Worm (Caenorhabditis elegans) whole organism, young adult: ENCODE data around the gene lin-14.

ENCODE experiments used
- B0035.1 ChIP-seq: sonication (generic microtip); optimal IDR thresholded peaks from 2 replicates; lab custom pipeline; 2016; ENCODE audit warnings: missing genetic modification characterization, mild to moderate bottlenecking, missing compliant biosample characterization, missing genotype, missing genetic modification reagents
- C17E4.6 ChIP-seq: fragments of 200-800 bp; sonication (Bioruptor generic); IDR thresholded peaks from 2 replicates; pipeline ENCODE4 v1.3.6; 2022; ENCODE audit warnings: missing genetic modification reagents, missing genetic modification characterization, missing compliant biosample characterization
- F33H1.4 ChIP-seq: fragments of 200-800 bp; sonication (Bioruptor generic); IDR thresholded peaks from 2 replicates; pipeline ENCODE4 v1.3.6; 2022; ENCODE audit warnings: missing genetic modification reagents, missing genetic modification characterization, missing compliant biosample characterization
- K11D2.4 ChIP-seq: fragments of 200-800 bp; sonication (Bioruptor generic); IDR thresholded peaks from 2 replicates; pipeline ENCODE4 v1.3.6; 2022; ENCODE audit warnings: missing genetic modification reagents, missing genetic modification characterization, missing compliant biosample characterization
- Y53G8AR.9 ChIP-seq: fragments of 200-800 bp; sonication (Bioruptor generic); conservative IDR thresholded peaks from 2 replicates; pipeline ENCODE4 v1.3.6; 2022; ENCODE audit warnings: missing genetic modification reagents, missing genetic modification characterization, missing compliant biosample characterization
- Y56A3A.18 ChIP-seq: fragments of 200-800 bp; sonication (Bioruptor generic); IDR thresholded peaks from 2 replicates; pipeline ENCODE4 v1.3.6; 2022; ENCODE audit warnings: missing genetic modification reagents, missing genetic modification characterization, missing compliant biosample characterization
- Y95B8A.8 ChIP-seq: fragments of 200-800 bp; sonication (Bioruptor generic); IDR thresholded peaks from 2 replicates; pipeline ENCODE4 v1.3.6; 2022; ENCODE audit warnings: missing genetic modification reagents, missing genetic modification characterization, missing compliant biosample characterization
- ama-1 ChIP-seq, 3 experiments: fragments of 150-350 bp in 1 of 3; sonication (generic microtip) in 2 of 3; optimal IDR thresholded peaks; 2 replicates each; lab custom pipeline; 2014 to 2018; ENCODE audit warnings: missing biosample characterization in 2 of 3, missing genetic modification characterization in 2 of 3, missing genetic modification reagents in 2 of 3
- atf-7 ChIP-seq: sonication (generic microtip); optimal IDR thresholded peaks from 2 replicates; lab custom pipeline; 2017; ENCODE audit warnings: mild to moderate bottlenecking, missing genetic modification characterization, missing compliant biosample characterization
- attf-3 ChIP-seq: fragments of 200-800 bp; sonication (Bioruptor generic); conservative IDR thresholded peaks from 2 replicates; pipeline ENCODE4 v1.3.6; 2022; ENCODE audit warnings: missing genetic modification reagents, missing genetic modification characterization, missing compliant biosample characterization
- attf-6 ChIP-seq: fragments of 200-800 bp; sonication (Bioruptor generic); IDR thresholded peaks from 2 replicates; pipeline ENCODE4 v1.3.6; 2022; ENCODE audit warnings: missing genetic modification reagents, missing genetic modification characterization, missing compliant biosample characterization
- bed-1 ChIP-seq: fragments of 200-800 bp; sonication (Bioruptor generic); IDR thresholded peaks from 2 replicates; pipeline ENCODE4 v1.3.6; 2022; ENCODE audit warnings: missing genetic modification reagents, missing genetic modification characterization, missing compliant biosample characterization
- ccch-3 ChIP-seq: fragments of 200-800 bp; sonication (Bioruptor generic); optimal IDR thresholded peaks from 2 replicates; lab custom pipeline; 2018; ENCODE audit warnings: mild to moderate bottlenecking, missing genetic modification characterization, missing compliant biosample characterization
- cebp-1 ChIP-seq, 2 experiments: fragments of 200-800 bp in 1 of 2; sonication (Bioruptor generic) in 1 of 2; sonication (generic microtip) in 1 of 2; IDR thresholded peaks in 1 of 2; optimal IDR thresholded peaks in 1 of 2; 2 replicates each; pipeline versions ENCODE4 v1.3.6 to Lab custom; 2017 to 2022; ENCODE audit warnings: missing compliant biosample characterization in 2 of 2, missing genetic modification characterization in 2 of 2, mild to moderate bottlenecking in 1 of 2, missing genetic modification reagents in 1 of 2, moderate library complexity in 1 of 2
- ceh-27 ChIP-seq: fragments of 200-800 bp; sonication (Bioruptor generic); optimal IDR thresholded peaks from 2 replicates; lab custom pipeline; 2018; ENCODE audit warnings: mild to moderate bottlenecking, missing genetic modification characterization, moderate library complexity, missing compliant biosample characterization
- chd-7 ChIP-seq: sonication (generic microtip); optimal IDR thresholded peaks from 2 replicates; lab custom pipeline; 2016; ENCODE audit warnings: mild to moderate bottlenecking, missing genetic modification characterization, moderate library complexity, missing compliant biosample characterization
- dpff-1 ChIP-seq: sonication (generic microtip); optimal IDR thresholded peaks from 2 replicates; lab custom pipeline; 2017; ENCODE audit warnings: mild to moderate bottlenecking, missing genetic modification characterization, missing compliant biosample characterization
- fkh-3 ChIP-seq: sonication (generic microtip); optimal IDR thresholded peaks from 2 replicates; lab custom pipeline; 2016; ENCODE audit warnings: mild to moderate bottlenecking, missing genetic modification characterization, missing compliant biosample characterization
- hlh-12 ChIP-seq: sonication (generic microtip); optimal IDR thresholded peaks from 2 replicates; lab custom pipeline; 2016; ENCODE audit warnings: missing genetic modification characterization, missing compliant biosample characterization
- hlh-26 ChIP-seq: fragments of 200-800 bp; sonication (Bioruptor generic); conservative IDR thresholded peaks from 2 replicates; pipeline ENCODE4 v1.3.6; 2022; ENCODE audit warnings: missing genetic modification reagents, missing genetic modification characterization, missing compliant biosample characterization
- hmg-1.2 ChIP-seq: fragments of 200-800 bp; sonication (Bioruptor generic); IDR thresholded peaks from 2 replicates; pipeline ENCODE4 v1.3.6; 2022; ENCODE audit warnings: missing genetic modification reagents, missing genetic modification characterization, missing compliant biosample characterization
- hsf-1 ChIP-seq: fragments of 200-800 bp; sonication (Bioruptor generic); IDR thresholded peaks from 2 replicates; pipeline ENCODE4 v1.3.6; 2022; ENCODE audit warnings: missing genetic modification reagents, missing genetic modification characterization, missing compliant biosample characterization
- lag-1 ChIP-seq: fragments of 200-800 bp; sonication (Bioruptor generic); IDR thresholded peaks from 2 replicates; pipeline ENCODE4 v1.3.6; 2022; ENCODE audit warnings: missing genetic modification reagents, missing genetic modification characterization, missing compliant biosample characterization
- let-526 ChIP-seq: fragments of 200-800 bp; sonication (Bioruptor generic); IDR thresholded peaks from 2 replicates; pipeline ENCODE4 v1.3.6; 2022; ENCODE audit warnings: missing genetic modification reagents, missing genetic modification characterization, missing compliant biosample characterization
- lin-54 ChIP-seq: fragments of 200-800 bp; sonication (Bioruptor generic); optimal IDR thresholded peaks from 2 replicates; lab custom pipeline; 2018; ENCODE audit warnings: mild to moderate bottlenecking, missing genetic modification characterization, missing compliant biosample characterization
- lir-1 ChIP-seq: fragments of 200-800 bp; sonication (Bioruptor generic); conservative IDR thresholded peaks from 2 replicates; pipeline ENCODE4 v1.3.6; 2022; ENCODE audit warnings: missing genetic modification reagents, missing genetic modification characterization, missing compliant biosample characterization
- lsy-27 ChIP-seq: sonication (generic microtip); optimal IDR thresholded peaks from 2 replicates; lab custom pipeline; 2017; ENCODE audit warnings: missing genetic modification characterization, mild to moderate bottlenecking, missing compliant biosample characterization, antibody characterized with exemption, missing genotype, borderline replicate concordance; ENCODE audit not compliant: insufficient read depth
- madf-8 ChIP-seq: fragments of 200-800 bp; sonication (Bioruptor generic); conservative IDR thresholded peaks from 2 replicates; pipeline ENCODE4 v1.3.6; 2022; ENCODE audit warnings: missing genetic modification reagents, missing genetic modification characterization, missing compliant biosample characterization
- nfya-1 ChIP-seq: sonication (generic microtip); optimal IDR thresholded peaks from 2 replicates; lab custom pipeline; 2017; ENCODE audit warnings: antibody characterized with exemption, missing compliant biosample characterization, missing genetic modification characterization, borderline replicate concordance; ENCODE audit not compliant: insufficient read depth
- nfya-2 ChIP-seq: fragments of 200-800 bp; sonication (Bioruptor generic); IDR thresholded peaks from 2 replicates; pipeline ENCODE4 v1.3.6; 2022; ENCODE audit warnings: missing genetic modification reagents, missing genetic modification characterization, missing compliant biosample characterization
- nhr-80 ChIP-seq: sonication (generic microtip); optimal IDR thresholded peaks from 2 replicates; lab custom pipeline; 2016; ENCODE audit warnings: missing genetic modification characterization, missing compliant biosample characterization
- pha-4 ChIP-seq: fragments of 150-350 bp; sonication (generic microtip); optimal IDR thresholded peaks from 2 replicates; lab custom pipeline; 2014; ENCODE audit warnings: missing biosample characterization, missing genetic modification reagents, missing genetic modification characterization
- rcor-1 ChIP-seq: fragments of 200-800 bp; sonication (Bioruptor generic); IDR thresholded peaks from 2 replicates; pipeline ENCODE4 v1.3.6; 2022; ENCODE audit warnings: missing genetic modification reagents, missing genetic modification characterization, missing compliant biosample characterization
- rpc-1 ChIP-seq, 2 experiments: fragments of 150-350 bp in 1 of 2; sonication (generic microtip) in 1 of 2; optimal IDR thresholded peaks; 2 replicates each; lab custom pipeline; 2014 to 2018; ENCODE audit warnings: missing biosample characterization in 1 of 2, missing genetic modification characterization in 1 of 2, missing genetic modification reagents in 1 of 2, missing genotype in 1 of 2
- tbp1 ChIP-seq: fragments of 200-800 bp; sonication (Bioruptor generic); optimal IDR thresholded peaks from 2 replicates; lab custom pipeline; 2018; ENCODE audit warnings: mild to moderate bottlenecking, missing genetic modification characterization, missing compliant biosample characterization
- tlf-1 ChIP-seq: fragments of 200-800 bp; sonication (Bioruptor generic); optimal IDR thresholded peaks from 2 replicates; lab custom pipeline; 2018; ENCODE audit warnings: mild to moderate bottlenecking, missing genetic modification characterization, missing compliant biosample characterization
- unc-130 ChIP-seq: sonication (generic microtip); optimal IDR thresholded peaks from 2 replicates; lab custom pipeline; 2016; ENCODE audit warnings: missing genetic modification reagents, missing genetic modification characterization, missing compliant biosample characterization
- unc-62 ChIP-seq: fragments of 150-350 bp; optimal IDR thresholded peaks from 2 replicates; lab custom pipeline; 2014; ENCODE audit warnings: missing biosample characterization, missing genetic modification reagents, missing genetic modification characterization
- ztf-22 ChIP-seq: fragments of 200-800 bp; sonication (Bioruptor generic); optimal IDR thresholded peaks from 2 replicates; lab custom pipeline; 2018; ENCODE audit warnings: mild to moderate bottlenecking, missing genetic modification characterization, moderate library complexity, missing compliant biosample characterization

The lin-14 gene

ce11 chrX:11478758-11479157 is 13.4 kb downstream of the lin-14 start:
- TF ChIP-seq cebp-1 (GFP tag; IDR thresholded peaks at IDR 0.05; lab: Robert Waterston, UW) (no peak), cebp-1 (tag; optimal IDR thresholded peaks at IDR 0.05; lab: Kevin White, UChicago) (peak; percentile 0), attf-3 (GFP tag; lab: Robert Waterston, UW) (0 out of 2 replicates have a peak, but pooled peaks have one; percentile 17), lag-1 (GFP tag; lab: Robert Waterston, UW) (no peak), madf-8 (GFP tag; lab: Robert Waterston, UW) (0 out of 2 replicates have a peak, but pooled peaks have one; percentile 17), F33H1.4 (GFP tag; lab: Robert Waterston, UW) (0 out of 2 replicates have a peak, but pooled peaks have one; percentile 14), ceh-27 (GFP tag; lab: Kevin White, UChicago) (peak; percentile 64)
- TF ChIP-seq, all 124 proteins: peak for 5

- TF ChIP-seq Y53G8AR.9 (no peak), lin-54 (GFP tag; lab: Kevin White, UChicago) (no peak), K11D2.4 (no peak), unc-130 (no peak), ccch-3 (no peak), pha-4 (tag; lab: Kevin White, UChicago) (no peak), ama-1 (optimal IDR thresholded peaks at IDR 0.05; lab: Kevin White, UChicago) (no peak), ama-1 (GFP tag; optimal IDR thresholded peaks at IDR 0.05; lab: Kevin White, UChicago) (no peak), Y95B8A.8 (no peak), nfya-2 (GFP tag; lab: Robert Waterston, UW) (no peak), attf-6 (GFP tag; lab: Robert Waterston, UW) (no peak)
Measured at ce11 chrX:11479321-11479863, 14.0 kb downstream of the lin-14 start.

DNA sequence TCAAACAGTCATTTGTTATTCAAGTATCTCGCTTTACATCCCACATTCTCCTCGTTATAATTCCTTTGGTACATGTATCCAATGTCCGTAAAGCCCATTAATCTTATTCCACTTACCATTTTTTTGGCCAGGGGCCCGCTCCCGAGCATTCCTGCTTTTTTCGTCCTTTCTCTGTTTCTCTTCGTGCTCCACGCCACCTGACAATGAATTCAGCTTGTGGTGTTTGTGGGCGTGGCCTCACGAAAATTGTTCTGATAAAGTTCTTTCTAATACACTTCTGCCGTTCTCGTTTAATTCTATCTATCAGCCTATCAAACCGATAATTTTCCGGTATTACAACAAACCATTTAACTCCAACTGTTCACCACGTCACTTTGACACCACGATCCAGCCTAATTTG is 14.7 kb downstream of the lin-14 start:
- TF ChIP-seq nhr-80 (tag; lab: Kevin White, UChicago) (peak; percentile 13), chd-7 (tag; lab: Kevin White, UChicago) (no peak), hmg-1.2 (peak; percentile 14; the same call in 1 of the 2 replicates), rcor-1 (GFP tag; lab: Robert Waterston, UW) (no peak), dpff-1 (no peak), tlf-1 (GFP tag; lab: Kevin White, UChicago) (no peak), B0035.1 (tag; lab: Kevin White, UChicago) (no peak)

- TF ChIP-seq bed-1 (GFP tag; lab: Robert Waterston, UW) (no peak), Y53G8AR.9 (0 out of 2 replicates have a peak, but pooled peaks have one; percentile 8), hlh-26 (GFP tag; lab: Robert Waterston, UW) (no peak), fkh-3 (tag; lab: Kevin White, UChicago) (no peak), ztf-22 (peak; percentile 15), hsf-1 (GFP tag; lab: Robert Waterston, UW) (no peak), Y56A3A.18 (GFP tag; lab: Robert Waterston, UW) (no peak), C17E4.6 (GFP tag; lab: Robert Waterston, UW) (no peak), unc-62 (GFP tag; lab: Kevin White, UChicago) (peak; percentile 40), cebp-1 (GFP tag; IDR thresholded peaks at IDR 0.05; lab: Robert Waterston, UW) (no peak), cebp-1 (tag; optimal IDR thresholded peaks at IDR 0.05; lab: Kevin White, UChicago) (peak; percentile 20), rpc-1 (optimal IDR thresholded peaks at IDR 0.05; lab: Kevin White, UChicago) (no peak), rpc-1 (tag; optimal IDR thresholded peaks at IDR 0.05; lab: Kevin White, UChicago) (no peak), hlh-12 (tag; lab: Kevin White, UChicago) (no peak), let-526 (GFP tag; lab: Robert Waterston, UW) (no peak), lir-1 (GFP tag; lab: Robert Waterston, UW) (0 out of 2 replicates have a peak, but pooled peaks have one; percentile 27), nhr-80 (tag; lab: Kevin White, UChicago) (peak; percentile 94), ama-1 (optimal IDR thresholded peaks at IDR 0.05; lab: Kevin White, UChicago) (peak; percentile 48), ama-1 (GFP tag; optimal IDR thresholded peaks at IDR 0.05; lab: Kevin White, UChicago) (no peak), atf-7 (tag; lab: Kevin White, UChicago) (peak; percentile 3), lsy-27 (no peak), nfya-1 (tag; lab: Kevin White, UChicago) (no peak), dpff-1 (no peak), tbp1 (peak; percentile 20)
Measured at ce11 chrX:11480990-11481824, 15.8 kb downstream of the lin-14 start.
